Fruit fly (Drosophila melanogaster) whole organism, embryonic: ENCODE results near the gene Tcs4.
A peak's percentile ranks its signal among the peaks of the same experiment; 100 is the strongest.

Experiments used
- Adf1 ChIP-seq: fragments of 200-800 bp; sonication (Bioruptor generic); IDR thresholded peaks from 2 replicates; pipeline ENCODE4 v1.3.6; 2022; ENCODE audit warnings: missing biosample characterization, missing genetic modification characterization
- Asciz ChIP-seq: fragments of 200-800 bp; sonication (Bioruptor generic); optimal IDR thresholded peaks from 2 replicates; lab custom pipeline; 2017; ENCODE audit warnings: missing biosample characterization, mild to moderate bottlenecking, missing genetic modification characterization, missing genetic modification reagents
- BEAF-32 ChIP-seq: fragments of 200-800 bp; sonication (Bioruptor generic); optimal IDR thresholded peaks from 3 replicates; lab custom pipeline; 2017; ENCODE audit warnings: missing biosample characterization, missing genetic modification characterization, mild to moderate bottlenecking, moderate library complexity, missing genetic modification reagents
- CG1024 ChIP-seq: fragments of 200-800 bp; sonication (Bioruptor generic); IDR thresholded peaks from 2 replicates; pipeline ENCODE4 v1.3.6; 2022; ENCODE audit warnings: missing biosample characterization, missing genetic modification characterization
- CG10431 ChIP-seq: fragments of 200-800 bp; sonication (Bioruptor generic); optimal IDR thresholded peaks from 3 replicates; lab custom pipeline; 2018; ENCODE audit warnings: missing biosample characterization, mild to moderate bottlenecking, missing genetic modification characterization
- CG11560 ChIP-seq: fragments of 200-800 bp; sonication (Bioruptor generic); IDR thresholded peaks from 3 replicates; pipeline ENCODE4 v1.3.6; 2022; ENCODE audit warnings: missing biosample characterization, missing genetic modification characterization
- CG12299 ChIP-seq: fragments of 200-800 bp; sonication (Bioruptor generic); optimal IDR thresholded peaks from 2 replicates; lab custom pipeline; 2018; ENCODE audit warnings: missing biosample characterization, mild to moderate bottlenecking, missing genetic modification characterization
- CG13624 ChIP-seq: fragments of 200-800 bp; sonication (Bioruptor generic); optimal IDR thresholded peaks from 2 replicates; lab custom pipeline; 2016; ENCODE audit warnings: missing biosample characterization, missing genetic modification characterization
- CG2116 ChIP-seq: fragments of 200-800 bp; sonication (Bioruptor generic); optimal IDR thresholded peaks from 3 replicates; lab custom pipeline; 2018; ENCODE audit warnings: missing biosample characterization, mild to moderate bottlenecking, missing genetic modification characterization
- CG2678 ChIP-seq: fragments of 200-800 bp; sonication (Bioruptor generic); optimal IDR thresholded peaks from 3 replicates; lab custom pipeline; 2019; ENCODE audit warnings: missing biosample characterization, mild to moderate bottlenecking, missing genetic modification characterization, moderate library complexity
- CG3995 ChIP-seq: fragments of 200-800 bp; sonication (Bioruptor generic); optimal IDR thresholded peaks from 3 replicates; lab custom pipeline; 2016; ENCODE audit warnings: missing biosample characterization, missing genetic modification characterization
- CG4328 ChIP-seq: fragments of 200-800 bp; sonication (Bioruptor generic); optimal IDR thresholded peaks from 3 replicates; lab custom pipeline; 2017; ENCODE audit warnings: missing biosample characterization, missing genetic modification reagents, missing genetic modification characterization
- CG4707 ChIP-seq: fragments of 200-800 bp; sonication (Bioruptor generic); optimal IDR thresholded peaks from 2 replicates; lab custom pipeline; 2018; ENCODE audit warnings: missing biosample characterization, mild to moderate bottlenecking, missing genetic modification characterization, moderate library complexity
- CG4820 ChIP-seq: fragments of 200-800 bp; sonication (Bioruptor generic); optimal IDR thresholded peaks from 3 replicates; lab custom pipeline; 2016; ENCODE audit warnings: missing biosample characterization, missing genetic modification characterization
- CG9876 ChIP-seq: fragments of 200-800 bp; sonication (Bioruptor generic); optimal IDR thresholded peaks from 2 replicates; lab custom pipeline; 2016; ENCODE audit warnings: missing biosample characterization, missing genetic modification characterization
- D19A ChIP-seq: fragments of 200-800 bp; optimal IDR thresholded peaks from 3 replicates; lab custom pipeline; 2019; ENCODE audit warnings: missing biosample characterization, mild to moderate bottlenecking, missing genetic modification characterization, moderate library complexity
- Dll ChIP-seq: fragments of 200-800 bp; sonication (Bioruptor generic); IDR thresholded peaks from 4 replicates; pipeline ENCODE4 v1.3.6; 2022; ENCODE audit warnings: missing biosample characterization, missing genetic modification characterization; ENCODE audit not compliant: partially characterized antibody
- Dp ChIP-seq: fragments of 200-800 bp; sonication (Bioruptor generic); optimal IDR thresholded peaks from 2 replicates; lab custom pipeline; 2018; ENCODE audit warnings: missing biosample characterization, mild to moderate bottlenecking, missing genetic modification characterization, moderate library complexity
- Drgx ChIP-seq: fragments of 200-800 bp; sonication (Bioruptor generic); IDR thresholded peaks from 2 replicates; pipeline ENCODE4 v1.3.6; 2022; ENCODE audit warnings: missing biosample characterization, missing genetic modification characterization
- Ets97D ChIP-seq: fragments of 200-800 bp; sonication (Bioruptor generic); optimal IDR thresholded peaks from 3 replicates; lab custom pipeline; 2016; ENCODE audit warnings: missing biosample characterization, missing genetic modification characterization
- Hsf ChIP-seq: fragments of 200-800 bp; sonication (Bioruptor generic); optimal IDR thresholded peaks from 3 replicates; lab custom pipeline; 2016; ENCODE audit warnings: missing biosample characterization, missing genetic modification characterization
- MBD-R2 ChIP-seq: fragments of 200-800 bp; sonication (Bioruptor generic); IDR thresholded peaks from 2 replicates; pipeline ENCODE4 v1.3.6; 2022; ENCODE audit warnings: missing biosample characterization, missing genetic modification characterization
- NC2α ChIP-seq: fragments of 200-800 bp; sonication (Bioruptor generic); optimal IDR thresholded peaks from 2 replicates; lab custom pipeline; 2016; ENCODE audit warnings: missing biosample characterization, missing genetic modification characterization
- NFAT ChIP-seq: fragments of 200-800 bp; sonication (Bioruptor generic); IDR thresholded peaks from 2 replicates; pipeline ENCODE4 v1.3.6; 2022; ENCODE audit warnings: missing biosample characterization, missing genetic modification characterization
- NfI ChIP-seq: fragments of 200-800 bp; sonication (Bioruptor generic); optimal IDR thresholded peaks from 3 replicates; lab custom pipeline; 2018; ENCODE audit warnings: missing biosample characterization, mild to moderate bottlenecking, missing genetic modification characterization, moderate library complexity
- Oaz ChIP-seq: fragments of 200-800 bp; sonication (Bioruptor generic); IDR thresholded peaks from 2 replicates; pipeline ENCODE4 v1.3.6; 2022; ENCODE audit warnings: missing biosample characterization, missing genetic modification characterization
- Opbp ChIP-seq: fragments of 200-800 bp; sonication (Bioruptor generic); IDR thresholded peaks from 3 replicates; pipeline ENCODE4 v1.3.6; 2022; ENCODE audit warnings: missing biosample characterization, missing genetic modification characterization; ENCODE audit not compliant: partially characterized antibody
- PHDP ChIP-seq: fragments of 200-800 bp; sonication (Bioruptor generic); optimal IDR thresholded peaks from 3 replicates; lab custom pipeline; 2018; ENCODE audit warnings: missing biosample characterization, mild to moderate bottlenecking, missing genetic modification characterization, moderate library complexity
- Rfx ChIP-seq: fragments of 200-800 bp; sonication (Bioruptor generic); IDR thresholded peaks from 2 replicates; pipeline ENCODE4 v1.3.6; 2022; ENCODE audit warnings: missing biosample characterization, missing genetic modification characterization
- Rx ChIP-seq: fragments of 200-800 bp; sonication (Bioruptor generic); IDR thresholded peaks from 2 replicates; pipeline ENCODE4 v1.3.6; 2022; ENCODE audit warnings: missing biosample characterization, missing genetic modification characterization
- Side ChIP-seq: fragments of 200-800 bp; sonication (Bioruptor generic); optimal IDR thresholded peaks from 2 replicates; lab custom pipeline; 2016; ENCODE audit warnings: missing biosample characterization, missing genetic modification characterization
- amos ChIP-seq: fragments of 200-800 bp; sonication (Bioruptor generic); IDR thresholded peaks from 2 replicates; pipeline ENCODE4 v1.3.6; 2022; ENCODE audit warnings: missing biosample characterization, missing genetic modification characterization; ENCODE audit not compliant: partially characterized antibody
- ash1 ChIP-seq: fragments of 200-800 bp; sonication (Bioruptor generic); optimal IDR thresholded peaks from 2 replicates; lab custom pipeline; 2018; ENCODE audit warnings: missing biosample characterization, mild to moderate bottlenecking, missing genetic modification characterization
- bsh ChIP-seq, 2 experiments: fragments of 200-800 bp; sonication (Bioruptor generic); optimal IDR thresholded peaks; 2 replicates each; lab custom pipeline; 2017 to 2018; ENCODE audit warnings: mild to moderate bottlenecking in 2 of 2, missing biosample characterization in 2 of 2, missing genetic modification characterization in 2 of 2, moderate library complexity in 1 of 2
- chif ChIP-seq, 2 experiments: fragments of 200-800 bp; sonication (Bioruptor generic); optimal IDR thresholded peaks; 3 replicates each; lab custom pipeline; 2016; ENCODE audit warnings: missing biosample characterization in 2 of 2, missing genetic modification characterization in 2 of 2
- corto ChIP-seq: fragments of 200-800 bp; sonication (Bioruptor generic); optimal IDR thresholded peaks from 2 replicates; lab custom pipeline; 2016; ENCODE audit warnings: missing biosample characterization, mild to moderate bottlenecking, missing genetic modification characterization, moderate library complexity
- disco-r ChIP-seq: fragments of 200-800 bp; sonication (Bioruptor generic); optimal IDR thresholded peaks from 2 replicates; lab custom pipeline; 2016; ENCODE audit warnings: missing biosample characterization, missing genetic modification characterization
- dmrt11E ChIP-seq: fragments of 200-800 bp; sonication (Bioruptor generic); optimal IDR thresholded peaks from 3 replicates; lab custom pipeline; 2018; ENCODE audit warnings: missing biosample characterization, mild to moderate bottlenecking, missing genetic modification characterization, moderate library complexity
- eyg ChIP-seq: fragments of 200-800 bp; sonication (Bioruptor generic); optimal IDR thresholded peaks from 3 replicates; lab custom pipeline; 2016; ENCODE audit warnings: missing biosample characterization, missing genetic modification characterization
- gce ChIP-seq: fragments of 200-800 bp; sonication (Bioruptor generic); IDR thresholded peaks from 3 replicates; pipeline ENCODE4 v1.3.6; 2022; ENCODE audit warnings: missing biosample characterization, missing genetic modification characterization
- grn ChIP-seq: fragments of 200-800 bp; sonication (Bioruptor generic); optimal IDR thresholded peaks from 3 replicates; lab custom pipeline; 2017; ENCODE audit warnings: missing biosample characterization, missing genetic modification characterization
- lbe ChIP-seq: fragments of 200-800 bp; sonication (Bioruptor generic); optimal IDR thresholded peaks from 2 replicates; lab custom pipeline; 2016; ENCODE audit warnings: missing biosample characterization, mild to moderate bottlenecking, missing genetic modification characterization
- lilli ChIP-seq: fragments of 200-800 bp; sonication (Bioruptor generic); optimal IDR thresholded peaks from 3 replicates; lab custom pipeline; 2016; ENCODE audit warnings: missing biosample characterization, missing genetic modification characterization
- pb ChIP-seq: fragments of 200-800 bp; sonication (Bioruptor generic); optimal IDR thresholded peaks from 3 replicates; lab custom pipeline; 2016; ENCODE audit warnings: missing biosample characterization, missing genetic modification characterization
- pfk ChIP-seq: fragments of 200-800 bp; sonication (Bioruptor generic); optimal IDR thresholded peaks from 2 replicates; lab custom pipeline; 2018; ENCODE audit warnings: missing biosample characterization, mild to moderate bottlenecking, missing genetic modification characterization, moderate library complexity
- psq ChIP-seq: fragments of 200-800 bp; sonication (Bioruptor generic); optimal IDR thresholded peaks from 2 replicates; lab custom pipeline; 2017; ENCODE audit warnings: missing biosample characterization, missing genetic modification characterization
- rib ChIP-seq: fragments of 200-800 bp; sonication (Bioruptor generic); IDR thresholded peaks from 2 replicates; pipeline ENCODE4 v1.3.6; 2022; ENCODE audit warnings: missing biosample characterization, missing genetic modification characterization
- slbo ChIP-seq: fragments of 200-800 bp; sonication (Bioruptor generic); IDR thresholded peaks from 2 replicates; pipeline ENCODE4 v1.3.6; 2022; ENCODE audit warnings: missing biosample characterization, missing genetic modification characterization
- sna ChIP-seq: fragments of 200-800 bp; sonication (Bioruptor generic); IDR thresholded peaks from 2 replicates; pipeline ENCODE4 v1.3.6; 2022; ENCODE audit warnings: missing biosample characterization, missing genetic modification characterization; ENCODE audit not compliant: partially characterized antibody
- usp ChIP-seq: fragments of >200 bp; optimal IDR thresholded peaks from 2 replicates; lab custom pipeline; 2017; ENCODE audit warnings: missing biosample characterization, missing genetic modification characterization

The Tcs4 gene

DNA sequence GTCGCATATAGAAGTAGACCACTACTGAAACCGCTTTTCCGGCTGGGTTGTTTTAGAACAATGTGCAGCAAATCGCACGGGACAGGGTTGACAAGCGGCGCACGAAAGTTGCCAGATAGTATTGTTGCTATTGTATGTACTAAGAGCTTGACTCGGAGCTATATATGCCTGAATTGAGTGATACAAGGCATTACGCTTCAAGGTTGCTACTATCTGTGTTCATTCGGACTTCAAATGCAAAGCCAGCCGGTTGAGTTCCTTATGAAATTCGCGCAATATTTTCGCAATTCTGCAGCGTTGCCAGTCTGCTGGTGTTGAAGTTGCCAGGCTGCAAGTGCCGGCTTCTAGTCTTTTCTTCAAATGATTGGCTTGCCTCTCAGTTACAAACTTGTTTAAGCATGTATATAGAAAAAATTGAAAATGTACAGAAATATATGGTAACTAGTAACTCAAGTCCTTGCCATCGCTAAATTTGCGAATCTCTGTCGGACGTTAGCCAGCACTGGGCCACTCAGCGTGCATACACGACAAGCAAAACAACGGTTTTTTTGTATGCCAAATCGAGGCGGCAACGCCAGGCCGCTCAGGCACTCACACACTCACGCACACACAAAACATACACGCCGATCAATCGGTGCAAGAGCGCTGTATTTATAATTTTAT lies 49.7 kb downstream of the Tcs4 start, which contains the start of the genes Ranbp21 and Elys (continued):
- peak; percentile 27 for TF ChIP-seq NfI (GFP tag; lab: Kevin White, UChicago)
- TF ChIP-seq usp (GFP tag; lab: Kevin White, UChicago), result no peak
- TF ChIP-seq Rfx (GFP tag; lab: Robert Waterston, UW), result peak; percentile 66; the same call in 1 of the 2 replicates
- TF ChIP-seq eyg, result peak; percentile 15
- TF ChIP-seq Dll (GFP tag; lab: Robert Waterston, UW), result peak; percentile 31; the same call in 1 of the 4 replicates
- TF ChIP-seq Asciz, result no peak
- peak; percentile 69 for TF ChIP-seq lilli
- TF ChIP-seq NC2α (GFP tag; lab: Kevin White, UChicago), result no peak
- TF ChIP-seq pfk (GFP tag; lab: Kevin White, UChicago), result no peak
- no peak for TF ChIP-seq gce (GFP tag; lab: Robert Waterston, UW)
- TF ChIP-seq pb (GFP tag; lab: Kevin White, UChicago), result no peak
- TF ChIP-seq CG13624, result peak; percentile 59
- TF ChIP-seq Ets97D (GFP tag; lab: Kevin White, UChicago), result peak; percentile 62
- peak; percentile 10 for TF ChIP-seq CG4328 (GFP tag; lab: Kevin White, UChicago)
- TF ChIP-seq lbe (GFP tag; lab: Kevin White, UChicago), result no peak
- TF ChIP-seq CG11560, result peak; percentile 37; the same call in 1 of the 3 replicates
- TF ChIP-seq PHDP (tag; lab: Kevin White, UChicago), result no peak
- TF ChIP-seq amos (GFP tag; lab: Robert Waterston, UW), result peak; percentile 55; the same call in 1 of the 2 replicates
- peak; percentile 69 for TF ChIP-seq Hsf (GFP tag; lab: Kevin White, UChicago)
- TF ChIP-seq psq (GFP tag; lab: Kevin White, UChicago), result no peak
- no peak for TF ChIP-seq Adf1 (GFP tag; lab: Robert Waterston, UW)
- no peak for TF ChIP-seq ash1 (GFP tag; lab: Kevin White, UChicago)
- no peak for TF ChIP-seq CG12299 (tag; lab: Kevin White, UChicago)
- TF ChIP-seq corto (GFP tag; lab: Kevin White, UChicago), result no peak
- peak; percentile 45 for TF ChIP-seq dmrt11E (tag; lab: Kevin White, UChicago)
- TF ChIP-seq CG10431 (GFP tag; lab: Kevin White, UChicago), result no peak
- TF ChIP-seq CG9876, result peak; percentile 19
- peak; percentile 12 for TF ChIP-seq disco-r (GFP tag; lab: Kevin White, UChicago)
- peak; percentile 52 for TF ChIP-seq chif (GFP tag; optimal IDR thresholded peaks at IDR 0.05; lab: Kevin White, UChicago)
- TF ChIP-seq Drgx (GFP tag; lab: Robert Waterston, UW), result no peak
- no peak for TF ChIP-seq CG3995 (GFP tag; lab: Kevin White, UChicago)
- no peak for TF ChIP-seq CG2678
- peak; percentile 74 for TF ChIP-seq BEAF-32 (GFP tag; lab: Kevin White, UChicago)
- TF ChIP-seq rib (GFP tag; lab: Robert Waterston, UW), result peak; percentile 86
- TF ChIP-seq Side (GFP tag; lab: Kevin White, UChicago), result peak; percentile 43
- 0 out of 2 replicates have a peak, but pooled peaks have one; percentile 15 for TF ChIP-seq NFAT (GFP tag; lab: Robert Waterston, UW)
- TF ChIP-seq CG4707 (GFP tag; lab: Kevin White, UChicago), result no peak
- peak; percentile 31; the same call in 1 of the 2 replicates for TF ChIP-seq CG1024 (GFP tag; lab: Robert Waterston, UW)
- TF ChIP-seq CG2116 (GFP tag; lab: Kevin White, UChicago), result peak; percentile 40
- peak; percentile 57 for TF ChIP-seq Rx (GFP tag; lab: Robert Waterston, UW)
- TF ChIP-seq grn, result no peak
- peak in 1 of 2 experiments; percentile 31 for TF ChIP-seq bsh (GFP tag; optimal IDR thresholded peaks at IDR 0.05; lab: Kevin White, UChicago)
- TF ChIP-seq Oaz (GFP tag; lab: Robert Waterston, UW), result no peak
- peak; percentile 16 for TF ChIP-seq CG4820 (GFP tag; lab: Kevin White, UChicago)
- peak; percentile 44 for TF ChIP-seq Dp (GFP tag; lab: Kevin White, UChicago)
- no peak for TF ChIP-seq D19A
- TF ChIP-seq MBD-R2 (GFP tag; lab: Robert Waterston, UW), result peak; percentile 68
- no peak for TF ChIP-seq Opbp
- peak; percentile 77 for TF ChIP-seq slbo (GFP tag; lab: Robert Waterston, UW)
- TF ChIP-seq sna (GFP tag; lab: Robert Waterston, UW), result 0 out of 2 replicates have a peak, but pooled peaks have one; percentile 28
